Worm (Caenorhabditis elegans) whole organism, L4 larva: ENCODE data around the gene W07A12.4.

Source experiments
- D1046.2 ChIP-seq: fragments of 200-800 bp; sonication (Bioruptor generic); IDR thresholded peaks from 2 replicates; pipeline ENCODE4 v1.3.6; 2022; ENCODE audit warnings: missing genetic modification characterization, missing compliant biosample characterization
- F10B5.3 ChIP-seq: sonication (generic microtip); optimal IDR thresholded peaks from 2 replicates; lab custom pipeline; 2016; ENCODE audit warnings: mild to moderate bottlenecking, missing genetic modification characterization, missing compliant biosample characterization
- F26F4.8 ChIP-seq: fragments of 200-800 bp; sonication (Bioruptor generic); conservative IDR thresholded peaks from 2 replicates; pipeline ENCODE4 v1.3.6; 2022; ENCODE audit warnings: missing genetic modification characterization, missing compliant biosample characterization
- F37D6.2 ChIP-seq: sonication (generic microtip); optimal IDR thresholded peaks from 2 replicates; lab custom pipeline; 2016; ENCODE audit warnings: mild to moderate bottlenecking, missing genetic modification characterization, missing compliant biosample characterization
- F44E2.7 ChIP-seq: fragments of 200-800 bp; sonication (Bioruptor generic); IDR thresholded peaks from 2 replicates; pipeline ENCODE4 v2.1.2; 2022; ENCODE audit warnings: missing genetic modification characterization, missing compliant biosample characterization
- Y105C5A.15 ChIP-seq: fragments of 200-800 bp; sonication (Bioruptor generic); IDR thresholded peaks from 2 replicates; pipeline ENCODE4 v1.3.6; 2022; ENCODE audit warnings: missing genetic modification characterization, missing compliant biosample characterization
- arid-1 ChIP-seq: fragments of 200-800 bp; sonication (Bioruptor generic); conservative IDR thresholded peaks from 2 replicates; pipeline ENCODE4 v1.3.6; 2022; ENCODE audit warnings: missing genetic modification reagents, missing genetic modification characterization, missing compliant biosample characterization
- attf-4 ChIP-seq: sonication (generic microtip); optimal IDR thresholded peaks from 3 replicates; lab custom pipeline; 2017; ENCODE audit warnings: missing biosample characterization, missing genetic modification characterization
- ceh-20 ChIP-seq: fragments of 200-800 bp; sonication (Bioruptor generic); IDR thresholded peaks from 2 replicates; pipeline ENCODE4 v1.3.6; 2022; ENCODE audit warnings: missing genetic modification reagents, missing genetic modification characterization, missing compliant biosample characterization
- ceh-32 ChIP-seq: sonication (generic microtip); optimal IDR thresholded peaks from 2 replicates; lab custom pipeline; 2016; ENCODE audit warnings: mild to moderate bottlenecking, missing genetic modification characterization, missing compliant biosample characterization; ENCODE audit not compliant: poor library complexity
- ceh-82 ChIP-seq: sonication (generic microtip); optimal IDR thresholded peaks from 2 replicates; lab custom pipeline; 2017; ENCODE audit warnings: missing biosample characterization, missing genetic modification characterization
- ctbp-1 ChIP-seq: fragments of 200-800 bp; sonication (Bioruptor generic); IDR thresholded peaks from 2 replicates; pipeline ENCODE4 v1.3.6; 2022; ENCODE audit warnings: missing genetic modification reagents, missing genetic modification characterization, missing compliant biosample characterization
- daf-16 ChIP-seq, 3 experiments: sonication (generic microtip); optimal IDR thresholded peaks; 2 replicates each; lab custom pipeline; 2016 to 2017; ENCODE audit warnings: missing genetic modification characterization in 3 of 3, missing genetic modification reagents in 3 of 3, mild to moderate bottlenecking in 2 of 3, missing compliant biosample characterization in 2 of 3, missing biosample characterization in 1 of 3, moderate library complexity in 1 of 3
- daf-19 ChIP-seq: fragments of 200-800 bp; sonication (Bioruptor generic); conservative IDR thresholded peaks from 2 replicates; pipeline ENCODE4 v1.3.6; 2022; ENCODE audit warnings: missing genetic modification characterization, missing compliant biosample characterization
- daf-8 ChIP-seq: fragments of 200-800 bp; sonication (Bioruptor generic); IDR thresholded peaks from 2 replicates; pipeline ENCODE4 v1.3.6; 2022; ENCODE audit warnings: missing genetic modification characterization, missing compliant biosample characterization
- dmd-8 ChIP-seq: fragments of 200-800 bp; sonication (Bioruptor generic); IDR thresholded peaks from 2 replicates; pipeline ENCODE4 v1.3.6; 2022; ENCODE audit warnings: missing genetic modification characterization, missing compliant biosample characterization
- dmd-9 ChIP-seq: fragments of 200-800 bp; sonication (Bioruptor generic); IDR thresholded peaks from 2 replicates; pipeline ENCODE4 v1.3.6; 2022; ENCODE audit warnings: missing genetic modification reagents, missing genetic modification characterization, missing compliant biosample characterization
- fkh-10 ChIP-seq: fragments of 150-350 bp; optimal IDR thresholded peaks from 2 replicates; lab custom pipeline; 2014; ENCODE audit warnings: missing biosample characterization, missing genetic modification reagents, missing genetic modification characterization
- fos-1 ChIP-seq: fragments of 150-350 bp; optimal IDR thresholded peaks from 2 replicates; lab custom pipeline; 2014; ENCODE audit warnings: missing biosample characterization, missing genetic modification characterization
- hlh-30 ChIP-seq: sonication (generic microtip); optimal IDR thresholded peaks from 2 replicates; lab custom pipeline; 2017; ENCODE audit warnings: antibody characterized with exemption, mild to moderate bottlenecking, missing genetic modification characterization, missing compliant biosample characterization; ENCODE audit not compliant: insufficient read depth
- lim-7 ChIP-seq: fragments of 200-800 bp; sonication (Bioruptor generic); IDR thresholded peaks from 2 replicates; pipeline ENCODE4 v1.3.6; 2022; ENCODE audit warnings: missing genetic modification characterization, missing compliant biosample characterization
- lin-13 ChIP-seq: fragments of 150-350 bp; optimal IDR thresholded peaks from 2 replicates; lab custom pipeline; 2014; ENCODE audit warnings: missing biosample characterization, missing genetic modification reagents, missing genetic modification characterization
- lin-15B ChIP-seq: fragments of 150-350 bp; sonication (generic microtip); optimal IDR thresholded peaks from 3 replicates; lab custom pipeline; 2014; ENCODE audit warnings: missing biosample characterization, missing genetic modification characterization
- lin-29 ChIP-seq: fragments of 200-800 bp; sonication (Bioruptor generic); IDR thresholded peaks from 2 replicates; pipeline ENCODE4 v1.3.6; 2022; ENCODE audit warnings: missing genetic modification reagents, missing genetic modification characterization, missing compliant biosample characterization
- lin-38 ChIP-seq: fragments of 200-800 bp; sonication (Bioruptor generic); IDR thresholded peaks from 2 replicates; pipeline ENCODE4 v1.3.6; 2022; ENCODE audit warnings: missing genetic modification reagents, missing genetic modification characterization, missing compliant biosample characterization
- lin-39 ChIP-seq: fragments of 150-350 bp; optimal IDR thresholded peaks from 2 replicates; lab custom pipeline; 2014; ENCODE audit warnings: missing biosample characterization, missing genetic modification reagents, missing genetic modification characterization
- lir-3 ChIP-seq: sonication (generic microtip); optimal IDR thresholded peaks from 2 replicates; lab custom pipeline; 2016; ENCODE audit warnings: mild to moderate bottlenecking, missing genetic modification characterization, missing compliant biosample characterization
- lsy-2 ChIP-seq, 2 experiments: fragments of 150-350 bp in 1 of 2; sonication (generic microtip) in 1 of 2; optimal IDR thresholded peaks; 2 replicates each; lab custom pipeline; 2014 to 2017; ENCODE audit warnings: missing biosample characterization in 2 of 2, missing genetic modification characterization in 2 of 2
- madf-5 ChIP-seq, 2 experiments: fragments of 200-800 bp; sonication (Bioruptor generic); IDR thresholded peaks; 2 replicates each; pipeline ENCODE4 v1.3.6; 2022; ENCODE audit warnings: missing compliant biosample characterization in 2 of 2, missing genetic modification characterization in 2 of 2
- mdl-1 ChIP-seq, 2 experiments: fragments of 150-350 bp in 1 of 2; sonication (generic microtip) in 1 of 2; optimal IDR thresholded peaks; 2 replicates each; lab custom pipeline; 2014 to 2017; ENCODE audit warnings: missing biosample characterization in 2 of 2, missing genetic modification characterization in 2 of 2
- mes-2 ChIP-seq: sonication (generic microtip); optimal IDR thresholded peaks from 2 replicates; lab custom pipeline; 2016; ENCODE audit warnings: missing genotype, mild to moderate bottlenecking, missing genetic modification characterization, missing compliant biosample characterization; ENCODE audit not compliant: poor library complexity, severe bottlenecking
- mxl-2 ChIP-seq: fragments of 200-800 bp; sonication (Bioruptor generic); conservative IDR thresholded peaks from 2 replicates; pipeline ENCODE4 v1.3.6; 2022; ENCODE audit warnings: missing genetic modification reagents, missing genetic modification characterization, missing compliant biosample characterization
- mxl-3 ChIP-seq: fragments of 200-800 bp; sonication (Bioruptor generic); optimal IDR thresholded peaks from 2 replicates; lab custom pipeline; 2018; ENCODE audit warnings: mild to moderate bottlenecking, missing genetic modification characterization, missing compliant biosample characterization
- nhr-102 ChIP-seq: sonication (generic microtip); optimal IDR thresholded peaks from 2 replicates; lab custom pipeline; 2016; ENCODE audit warnings: mild to moderate bottlenecking, missing genetic modification characterization, moderate library complexity, missing compliant biosample characterization
- nhr-11 ChIP-seq: fragments of 150-350 bp; optimal IDR thresholded peaks from 2 replicates; lab custom pipeline; 2014; ENCODE audit warnings: missing biosample characterization, missing genetic modification characterization
- nhr-28 ChIP-seq: fragments of 150-350 bp; optimal IDR thresholded peaks from 2 replicates; lab custom pipeline; 2014; ENCODE audit warnings: missing biosample characterization, missing genetic modification characterization
- nhr-41 ChIP-seq: fragments of 200-800 bp; sonication (Bioruptor generic); IDR thresholded peaks from 2 replicates; pipeline ENCODE4 v1.3.6; 2022; ENCODE audit warnings: missing genetic modification reagents, missing genetic modification characterization, missing compliant biosample characterization
- nhr-42 ChIP-seq: fragments of 200-800 bp; sonication (Bioruptor generic); IDR thresholded peaks from 2 replicates; pipeline ENCODE4 v1.3.6; 2022; ENCODE audit warnings: missing genetic modification characterization, missing compliant biosample characterization
- nhr-76 ChIP-seq: fragments of 150-350 bp; optimal IDR thresholded peaks from 2 replicates; lab custom pipeline; 2014; ENCODE audit warnings: missing biosample characterization, missing genetic modification characterization
- nhr-77 ChIP-seq: fragments of 150-350 bp; optimal IDR thresholded peaks from 2 replicates; lab custom pipeline; 2014; ENCODE audit warnings: missing biosample characterization, missing genetic modification characterization
- php-3 ChIP-seq: fragments of 200-800 bp; sonication (Bioruptor generic); IDR thresholded peaks from 2 replicates; pipeline ENCODE4 v1.3.6; 2022; ENCODE audit warnings: missing genetic modification reagents, missing genetic modification characterization, missing compliant biosample characterization
- rbr-2 ChIP-seq: sonication (generic microtip); optimal IDR thresholded peaks from 2 replicates; lab custom pipeline; 2016; ENCODE audit warnings: missing genotype, missing genetic modification characterization, missing compliant biosample characterization
- skn-1 ChIP-seq: fragments of 150-350 bp; optimal IDR thresholded peaks from 2 replicates; lab custom pipeline; 2014; ENCODE audit warnings: missing biosample characterization, missing genetic modification characterization
- spr-1 ChIP-seq: sonication (generic microtip); optimal IDR thresholded peaks from 2 replicates; lab custom pipeline; 2016; ENCODE audit warnings: mild to moderate bottlenecking, missing genetic modification characterization, missing compliant biosample characterization
- spr-3 ChIP-seq: fragments of 200-800 bp; sonication (Bioruptor generic); optimal IDR thresholded peaks from 2 replicates; lab custom pipeline; 2018; ENCODE audit warnings: mild to moderate bottlenecking, missing genetic modification characterization, missing compliant biosample characterization
- tra-1 ChIP-seq: fragments of 200-800 bp; sonication (Bioruptor generic); IDR thresholded peaks from 2 replicates; pipeline ENCODE4 v1.3.6; 2022; ENCODE audit warnings: missing genetic modification reagents, missing genetic modification characterization, missing compliant biosample characterization
- unc-130 ChIP-seq: sonication (generic microtip); optimal IDR thresholded peaks from 2 replicates; lab custom pipeline; 2016; ENCODE audit warnings: missing genetic modification reagents, missing genetic modification characterization, missing compliant biosample characterization
- vab-7 ChIP-seq: fragments of 200-800 bp; sonication (Bioruptor generic); IDR thresholded peaks from 2 replicates; pipeline ENCODE4 v1.3.6; 2022; ENCODE audit warnings: missing genetic modification reagents, missing genetic modification characterization, missing compliant biosample characterization
- zag-1 ChIP-seq: fragments of 150-350 bp; optimal IDR thresholded peaks from 2 replicates; lab custom pipeline; 2014; ENCODE audit warnings: missing biosample characterization, missing genetic modification characterization
- zfp-2 ChIP-seq: sonication (generic microtip); optimal IDR thresholded peaks from 2 replicates; lab custom pipeline; 2016; ENCODE audit warnings: mild to moderate bottlenecking, missing genetic modification characterization, missing compliant biosample characterization
- zfp-3 ChIP-seq: fragments of 200-800 bp; sonication (Bioruptor generic); conservative IDR thresholded peaks from 2 replicates; pipeline ENCODE4 v1.3.6; 2022; ENCODE audit warnings: missing genetic modification reagents, missing genetic modification characterization, missing compliant biosample characterization
- zip-11 ChIP-seq: fragments of 200-800 bp; sonication (Bioruptor generic); IDR thresholded peaks from 2 replicates; pipeline ENCODE4 v1.3.6; 2022; ENCODE audit warnings: missing genetic modification characterization, missing compliant biosample characterization
- ztf-11 ChIP-seq: fragments of 150-350 bp; optimal IDR thresholded peaks from 2 replicates; lab custom pipeline; 2014; ENCODE audit warnings: missing biosample characterization, missing genetic modification characterization

The W07A12.4 gene

DNA sequence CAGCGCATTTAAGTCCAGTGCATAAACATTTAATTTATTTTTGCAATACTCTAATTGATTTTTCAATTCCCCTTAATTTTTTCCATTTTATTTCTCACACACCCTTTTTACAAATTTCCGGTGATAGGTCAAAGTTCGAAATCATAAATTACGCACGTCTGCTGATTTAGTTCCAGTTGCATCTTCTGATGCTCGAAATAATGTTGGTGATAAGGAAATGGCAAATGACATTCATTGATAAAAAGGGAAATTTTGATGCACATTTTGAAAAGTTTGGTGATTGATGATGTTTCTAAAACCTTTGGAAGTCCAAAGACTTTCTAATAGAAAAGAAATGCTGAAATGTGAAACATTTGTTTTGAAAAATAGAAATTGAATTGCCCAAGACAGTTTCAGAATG lies 11.1 kb downstream of the W07A12.4 start (continued):
- TF ChIP-seq nhr-42 = no peak
- TF ChIP-seq nhr-76 (tag; lab: Kevin White, UChicago) = no peak
- no peak for TF ChIP-seq tra-1
- no peak for TF ChIP-seq daf-16 (GFP tag; optimal IDR thresholded peaks at IDR 0.05; lab: Kevin White, UChicago)
- peak; percentile 16 for TF ChIP-seq daf-16 (tag; optimal IDR thresholded peaks at IDR 0.05; lab: Kevin White, UChicago)
- TF ChIP-seq Y105C5A.15 (GFP tag; lab: Robert Waterston, UW) = no peak
- TF ChIP-seq nhr-77 (tag; lab: Kevin White, UChicago) = no peak
- no peak for TF ChIP-seq attf-4 (tag; lab: Kevin White, UChicago)
- TF ChIP-seq vab-7 (GFP tag; lab: Robert Waterston, UW) = no peak
- TF ChIP-seq F26F4.8 (GFP tag; lab: Robert Waterston, UW) = no peak
- no peak for TF ChIP-seq dmd-9
- TF ChIP-seq lsy-2 (tag; optimal IDR thresholded peaks at IDR 0.05; lab: Kevin White, UChicago) = peak in 1 of 2 experiments; percentile 22
- TF ChIP-seq mdl-1 (tag; optimal IDR thresholded peaks at IDR 0.05; lab: Kevin White, UChicago) = no peak
- TF ChIP-seq nhr-102 (tag; lab: Kevin White, UChicago) = no peak
- TF ChIP-seq lin-15B = no peak
- TF ChIP-seq ceh-32 (tag; lab: Kevin White, UChicago) = no peak
- TF ChIP-seq spr-3 = no peak
- TF ChIP-seq fos-1 = no peak
- no peak for TF ChIP-seq F10B5.3 (tag; lab: Kevin White, UChicago)
- no peak for TF ChIP-seq D1046.2 (GFP tag; lab: Robert Waterston, UW)
- no peak for TF ChIP-seq zip-11
- no peak for TF ChIP-seq ztf-11 (tag; lab: Kevin White, UChicago)
- no peak for TF ChIP-seq lin-29 (GFP tag; lab: Robert Waterston, UW)
- TF ChIP-seq F37D6.2 = no peak
- TF ChIP-seq daf-19 = no peak
- TF ChIP-seq F44E2.7 (GFP tag; lab: Robert Waterston, UW) = no peak
- TF ChIP-seq arid-1 (GFP tag; lab: Robert Waterston, UW) = no peak
- no peak for TF ChIP-seq ceh-82 (tag; lab: Kevin White, UChicago)
- no peak for TF ChIP-seq zag-1
- peak; percentile 53 for TF ChIP-seq nhr-28 (tag; lab: Kevin White, UChicago)
- TF ChIP-seq zfp-2 (tag; lab: Kevin White, UChicago) = no peak
- TF ChIP-seq lin-38 (GFP tag; lab: Robert Waterston, UW) = no peak
- peak; percentile 20 for TF ChIP-seq hlh-30 (tag; lab: Kevin White, UChicago)
- TF ChIP-seq ctbp-1 (GFP tag; lab: Robert Waterston, UW) = no peak
- no peak for TF ChIP-seq nhr-41
- no peak for TF ChIP-seq dmd-8 (GFP tag; lab: Robert Waterston, UW)
- no peak for TF ChIP-seq mes-2 (tag; lab: Kevin White, UChicago)
- no peak for TF ChIP-seq nhr-11 (tag; lab: Kevin White, UChicago)
- no peak for TF ChIP-seq lin-39
- TF ChIP-seq daf-8 (GFP tag; lab: Robert Waterston, UW) = no peak
- TF ChIP-seq zfp-3 (GFP tag; lab: Robert Waterston, UW) = no peak
- TF ChIP-seq lir-3 (tag; lab: Kevin White, UChicago) = no peak
- peak; percentile 74 for TF ChIP-seq php-3
- no peak for TF ChIP-seq madf-5 (GFP tag; IDR thresholded peaks at IDR 0.05; lab: Robert Waterston, UW)
- no peak for TF ChIP-seq lin-13 (GFP tag; lab: Kevin White, UChicago)
- no peak for TF ChIP-seq lim-7 (GFP tag; lab: Robert Waterston, UW)
- no peak; the same call in 1 of the 2 replicates for TF ChIP-seq ceh-20 (GFP tag; lab: Robert Waterston, UW)
- no peak for TF ChIP-seq rbr-2 (tag; lab: Kevin White, UChicago)
- no peak for TF ChIP-seq spr-1
- TF ChIP-seq fkh-10 (GFP tag; lab: Kevin White, UChicago) = no peak
- no peak for TF ChIP-seq skn-1
- TF ChIP-seq mxl-2 = no peak
- no peak for TF ChIP-seq unc-130 (GFP tag; lab: Kevin White, UChicago)
- no peak for TF ChIP-seq mxl-3 (GFP tag; lab: Kevin White, UChicago)
